Worm (Caenorhabditis elegans) whole organism, young adult: ENCODE measurements around the gene F26F4.8.

ENCODE experiments used
- F10E7.11 ChIP-seq: sonication (generic microtip); optimal IDR thresholded peaks from 2 replicates; lab custom pipeline; 2017; ENCODE audit warnings: mild to moderate bottlenecking, missing genetic modification characterization, moderate library complexity, missing compliant biosample characterization
- F49E8.2 ChIP-seq: sonication (generic microtip); optimal IDR thresholded peaks from 3 replicates; lab custom pipeline; 2017; ENCODE audit warnings: missing genetic modification characterization, mild to moderate bottlenecking, missing compliant biosample characterization, antibody characterized with exemption, moderate library complexity; ENCODE audit not compliant: insufficient read depth
- F57C9.4 ChIP-seq: sonication (generic microtip); optimal IDR thresholded peaks from 2 replicates; lab custom pipeline; 2017; ENCODE audit warnings: mild to moderate bottlenecking, missing genetic modification characterization, missing compliant biosample characterization
- K12H6.12 ChIP-seq: fragments of 200-800 bp; sonication (Bioruptor generic); optimal IDR thresholded peaks from 2 replicates; lab custom pipeline; 2018; ENCODE audit warnings: mild to moderate bottlenecking, missing genetic modification characterization, missing compliant biosample characterization
- T26A5.8 ChIP-seq: sonication (generic microtip); optimal IDR thresholded peaks from 2 replicates; lab custom pipeline; 2016; ENCODE audit warnings: missing genetic modification characterization, missing compliant biosample characterization
- Y56A3A.18 ChIP-seq: fragments of 200-800 bp; sonication (Bioruptor generic); IDR thresholded peaks from 2 replicates; pipeline ENCODE4 v1.3.6; 2022; ENCODE audit warnings: missing genetic modification reagents, missing genetic modification characterization, missing compliant biosample characterization
- athp-1 ChIP-seq: sonication (generic microtip); optimal IDR thresholded peaks from 2 replicates; lab custom pipeline; 2017; ENCODE audit warnings: mild to moderate bottlenecking, missing genetic modification characterization, missing compliant biosample characterization
- ccch-3 ChIP-seq: fragments of 200-800 bp; sonication (Bioruptor generic); optimal IDR thresholded peaks from 2 replicates; lab custom pipeline; 2018; ENCODE audit warnings: mild to moderate bottlenecking, missing genetic modification characterization, missing compliant biosample characterization
- cebp-1 ChIP-seq, 2 experiments: fragments of 200-800 bp in 1 of 2; sonication (Bioruptor generic) in 1 of 2; sonication (generic microtip) in 1 of 2; IDR thresholded peaks in 1 of 2; optimal IDR thresholded peaks in 1 of 2; 2 replicates each; pipeline versions ENCODE4 v1.3.6 to Lab custom; 2017 to 2022; ENCODE audit warnings: missing compliant biosample characterization in 2 of 2, missing genetic modification characterization in 2 of 2, mild to moderate bottlenecking in 1 of 2, missing genetic modification reagents in 1 of 2, moderate library complexity in 1 of 2
- dpff-1 ChIP-seq: sonication (generic microtip); optimal IDR thresholded peaks from 2 replicates; lab custom pipeline; 2017; ENCODE audit warnings: mild to moderate bottlenecking, missing genetic modification characterization, missing compliant biosample characterization
- efl-1 ChIP-seq: fragments of 150-350 bp; optimal IDR thresholded peaks from 2 replicates; lab custom pipeline; 2014; ENCODE audit warnings: missing biosample characterization, missing genetic modification reagents, missing genetic modification characterization
- egl-18 ChIP-seq: fragments of 200-800 bp; sonication (Bioruptor generic); IDR thresholded peaks from 2 replicates; pipeline ENCODE4 v1.3.6; 2022; ENCODE audit warnings: missing genetic modification reagents, missing genetic modification characterization, missing compliant biosample characterization
- egl-44 ChIP-seq: fragments of 200-800 bp; sonication (Bioruptor generic); IDR thresholded peaks from 2 replicates; pipeline ENCODE4 v1.3.6; 2022; ENCODE audit warnings: missing genetic modification reagents, missing genetic modification characterization, missing compliant biosample characterization
- ets-4 ChIP-seq: fragments of 200-800 bp; sonication (Bioruptor generic); optimal IDR thresholded peaks from 2 replicates; lab custom pipeline; 2018; ENCODE audit warnings: mild to moderate bottlenecking, missing genetic modification characterization, missing compliant biosample characterization
- fkh-3 ChIP-seq: sonication (generic microtip); optimal IDR thresholded peaks from 2 replicates; lab custom pipeline; 2016; ENCODE audit warnings: mild to moderate bottlenecking, missing genetic modification characterization, missing compliant biosample characterization
- him-1 ChIP-seq: sonication (generic microtip); optimal IDR thresholded peaks from 2 replicates; lab custom pipeline; 2016; ENCODE audit warnings: missing genotype, missing genetic modification reagents, missing genetic modification characterization, missing compliant biosample characterization
- hlh-12 ChIP-seq: sonication (generic microtip); optimal IDR thresholded peaks from 2 replicates; lab custom pipeline; 2016; ENCODE audit warnings: missing genetic modification characterization, missing compliant biosample characterization
- hrde-1 ChIP-seq: sonication (generic microtip); optimal IDR thresholded peaks from 2 replicates; lab custom pipeline; 2016; ENCODE audit warnings: missing genetic modification characterization, mild to moderate bottlenecking, missing compliant biosample characterization, moderate library complexity, missing genotype, missing genetic modification reagents, borderline replicate concordance
- hsf-1 ChIP-seq: fragments of 200-800 bp; sonication (Bioruptor generic); IDR thresholded peaks from 2 replicates; pipeline ENCODE4 v1.3.6; 2022; ENCODE audit warnings: missing genetic modification reagents, missing genetic modification characterization, missing compliant biosample characterization
- lin-35 ChIP-seq, 3 experiments: fragments of 150-350 bp in 2 of 3; sonication (generic microtip) in 1 of 3; optimal IDR thresholded peaks; 2 replicates each; lab custom pipeline; 2014 to 2018; ENCODE audit warnings: missing biosample characterization in 3 of 3, missing genetic modification characterization in 3 of 3, missing genetic modification reagents in 3 of 3
- lin-40 ChIP-seq: sonication (generic microtip); optimal IDR thresholded peaks from 2 replicates; lab custom pipeline; 2016; ENCODE audit warnings: missing genetic modification characterization, mild to moderate bottlenecking, missing compliant biosample characterization, missing genotype, missing genetic modification reagents
- lin-54 ChIP-seq: fragments of 200-800 bp; sonication (Bioruptor generic); optimal IDR thresholded peaks from 2 replicates; lab custom pipeline; 2018; ENCODE audit warnings: mild to moderate bottlenecking, missing genetic modification characterization, missing compliant biosample characterization
- madf-10 ChIP-seq: sonication (generic microtip); optimal IDR thresholded peaks from 2 replicates; lab custom pipeline; 2016; ENCODE audit warnings: mild to moderate bottlenecking, missing genetic modification characterization, missing compliant biosample characterization
- madf-3 ChIP-seq: fragments of 200-800 bp; sonication (Bioruptor generic); IDR thresholded peaks from 2 replicates; pipeline ENCODE4 v1.3.6; 2022; ENCODE audit warnings: missing genetic modification reagents, missing genetic modification characterization, missing compliant biosample characterization
- mel-28 ChIP-seq: sonication (generic microtip); optimal IDR thresholded peaks from 2 replicates; lab custom pipeline; 2016; ENCODE audit warnings: borderline replicate concordance, mild to moderate bottlenecking, missing genetic modification characterization, missing compliant biosample characterization
- mes-4 ChIP-seq: sonication (generic microtip); optimal IDR thresholded peaks from 2 replicates; lab custom pipeline; 2016; ENCODE audit warnings: missing genotype, missing genetic modification characterization, missing compliant biosample characterization
- nhr-120 ChIP-seq: fragments of 200-800 bp; sonication (Bioruptor generic); IDR thresholded peaks from 2 replicates; pipeline ENCODE4 v1.3.6; 2022; ENCODE audit warnings: missing genetic modification characterization, missing compliant biosample characterization
- nhr-80 ChIP-seq: sonication (generic microtip); optimal IDR thresholded peaks from 2 replicates; lab custom pipeline; 2016; ENCODE audit warnings: missing genetic modification characterization, missing compliant biosample characterization
- pbrm-1 ChIP-seq: fragments of 200-800 bp; sonication (Bioruptor generic); IDR thresholded peaks from 2 replicates; pipeline ENCODE4 v1.3.6; 2022; ENCODE audit warnings: missing genetic modification reagents, missing genetic modification characterization, missing compliant biosample characterization
- repo-1 ChIP-seq: sonication (generic microtip); optimal IDR thresholded peaks from 2 replicates; lab custom pipeline; 2017; ENCODE audit warnings: mild to moderate bottlenecking, missing genetic modification characterization, missing compliant biosample characterization
- snpc-3.4 ChIP-seq: sonication (generic microtip); optimal IDR thresholded peaks from 2 replicates; lab custom pipeline; 2017; ENCODE audit warnings: missing genetic modification characterization, mild to moderate bottlenecking, missing compliant biosample characterization, antibody characterized with exemption, moderate library complexity, missing genotype, missing genetic modification reagents
- somi-1 ChIP-seq: fragments of 200-800 bp; sonication (Bioruptor generic); optimal IDR thresholded peaks from 2 replicates; lab custom pipeline; 2018; ENCODE audit warnings: mild to moderate bottlenecking, missing genetic modification characterization, missing compliant biosample characterization
- sptf-2 ChIP-seq: fragments of 200-800 bp; sonication (Bioruptor generic); optimal IDR thresholded peaks from 2 replicates; lab custom pipeline; 2018; ENCODE audit warnings: mild to moderate bottlenecking, missing genetic modification characterization, missing compliant biosample characterization
- tbp1 ChIP-seq: fragments of 200-800 bp; sonication (Bioruptor generic); optimal IDR thresholded peaks from 2 replicates; lab custom pipeline; 2018; ENCODE audit warnings: mild to moderate bottlenecking, missing genetic modification characterization, missing compliant biosample characterization
- unc-130 ChIP-seq: sonication (generic microtip); optimal IDR thresholded peaks from 2 replicates; lab custom pipeline; 2016; ENCODE audit warnings: missing genetic modification reagents, missing genetic modification characterization, missing compliant biosample characterization
- xnd-1 ChIP-seq: sonication (generic microtip); optimal IDR thresholded peaks from 2 replicates; lab custom pipeline; 2016; ENCODE audit warnings: missing genotype, missing genetic modification reagents, missing genetic modification characterization, missing compliant biosample characterization
- zim-3 ChIP-seq: sonication (generic microtip); optimal IDR thresholded peaks from 2 replicates; lab custom pipeline; 2017; ENCODE audit warnings: mild to moderate bottlenecking, missing genetic modification characterization, moderate library complexity, missing compliant biosample characterization
- ztf-22 ChIP-seq: fragments of 200-800 bp; sonication (Bioruptor generic); optimal IDR thresholded peaks from 2 replicates; lab custom pipeline; 2018; ENCODE audit warnings: mild to moderate bottlenecking, missing genetic modification characterization, moderate library complexity, missing compliant biosample characterization
- ztf-6 ChIP-seq: fragments of 200-800 bp; sonication (Bioruptor generic); IDR thresholded peaks from 2 replicates; pipeline ENCODE4 v1.3.6; 2022; ENCODE audit warnings: missing genetic modification reagents, missing genetic modification characterization, missing compliant biosample characterization

Gene F26F4.8

ce11 chrIII:4874671-4875070 is 30.6 kb downstream of the F26F4.8 start, which contains the start of gene C35D10.12:
Gene C35D10.12, minus strand, starts transcription at chrIII:4874771.
- TF ChIP-seq F57C9.4 (tag; lab: Kevin White, UChicago), result no peak
- TF ChIP-seq hlh-12 (tag; lab: Kevin White, UChicago), result no peak
- TF ChIP-seq madf-10 (tag; lab: Kevin White, UChicago), result no peak
- no peak for TF ChIP-seq Y56A3A.18 (GFP tag; lab: Robert Waterston, UW)
- no peak for TF ChIP-seq ets-4 (GFP tag; lab: Kevin White, UChicago)
- no peak for TF ChIP-seq lin-40
- TF ChIP-seq, all 124 proteins: peak for 0

- no peak for TF ChIP-seq nhr-80 (tag; lab: Kevin White, UChicago)
- no peak for TF ChIP-seq fkh-3 (tag; lab: Kevin White, UChicago)
- no peak for TF ChIP-seq Y56A3A.18 (GFP tag; lab: Robert Waterston, UW)
- TF ChIP-seq him-1 (tag; lab: Kevin White, UChicago), result no peak
- TF ChIP-seq ccch-3 (GFP tag; lab: Kevin White, UChicago), result no peak
- no peak for TF ChIP-seq pbrm-1
- no peak for TF ChIP-seq snpc-3.4 (tag; lab: Kevin White, UChicago)
- no peak for TF ChIP-seq ets-4 (GFP tag; lab: Kevin White, UChicago)
- TF ChIP-seq unc-130, result no peak
- no peak for TF ChIP-seq F57C9.4 (tag; lab: Kevin White, UChicago)
- TF ChIP-seq somi-1 (GFP tag; lab: Kevin White, UChicago), result no peak
- no peak for TF ChIP-seq mel-28 (tag; lab: Kevin White, UChicago)
- TF ChIP-seq zim-3 (tag; lab: Kevin White, UChicago), result no peak
- TF ChIP-seq K12H6.12, result no peak
- TF ChIP-seq F49E8.2 (tag; lab: Kevin White, UChicago), result no peak
- TF ChIP-seq hrde-1 (tag; lab: Kevin White, UChicago), result no peak
- TF ChIP-seq, all 124 proteins: peak for 0
These were observed 31.9 kb downstream of the F26F4.8 start for ce11 chrIII:4873395-4873794.

DNA sequence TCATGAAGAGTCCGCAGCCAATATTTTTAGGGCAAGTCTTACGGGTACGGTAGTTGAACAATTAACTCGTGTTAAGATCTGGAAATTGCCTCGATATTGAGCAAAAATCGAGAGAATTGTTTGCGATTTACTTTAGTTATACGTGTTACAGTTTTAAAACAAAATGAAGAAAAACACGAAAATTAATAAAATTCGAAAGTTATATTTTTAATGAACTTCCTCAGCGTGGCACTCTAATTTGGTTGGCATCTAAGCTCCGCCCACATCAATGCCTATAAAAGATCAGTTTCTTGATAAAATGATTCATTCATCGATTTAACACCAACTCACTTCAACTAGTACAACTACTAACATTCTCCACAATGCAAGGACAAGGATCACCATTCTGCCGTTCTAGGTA is 34.8 kb downstream of the F26F4.8 start, which contains the start of gene gipc-1:
gipc-1 (plus strand) TSS at position 301 of the 400 bp plus-strand sequence.
- TF ChIP-seq efl-1 (GFP tag; lab: Kevin White, UChicago) (no peak), F10E7.11 (no peak), lin-35 (GFP tag; optimal IDR thresholded peaks at IDR 0.05; lab: Kevin White, UChicago) (no peak), tbp1 (GFP tag; lab: Kevin White, UChicago) (no peak), lin-40 (no peak), ztf-22 (GFP tag; lab: Kevin White, UChicago) (no peak), repo-1 (tag; lab: Kevin White, UChicago) (no peak), nhr-120 (GFP tag; lab: Robert Waterston, UW) (no peak), mes-4 (no peak), athp-1 (tag; lab: Kevin White, UChicago) (no peak), egl-18 (GFP tag; lab: Robert Waterston, UW) (no peak), F57C9.4 (tag; lab: Kevin White, UChicago) (no peak), egl-44 (GFP tag; lab: Robert Waterston, UW) (no peak), xnd-1 (no peak)

ce11 chrIII:4868643-4869042 is 36.6 kb downstream of the F26F4.8 start, which contains the start of the genes msd-4 and C35D10.3:
Gene msd-4, minus strand, starts transcription at chrIII:4868743.
Gene C35D10.3, plus strand, starts transcription at chrIII:4868921.
- TF ChIP-seq efl-1 (GFP tag; lab: Kevin White, UChicago), result no peak
- no peak for TF ChIP-seq unc-130
- no peak for TF ChIP-seq madf-3 (GFP tag; lab: Robert Waterston, UW)
- TF ChIP-seq dpff-1, result no peak
- TF ChIP-seq ztf-6 (GFP tag; lab: Robert Waterston, UW), result no peak
- TF ChIP-seq somi-1 (GFP tag; lab: Kevin White, UChicago), result no peak
- no peak for TF ChIP-seq T26A5.8 (tag; lab: Kevin White, UChicago)
- TF ChIP-seq cebp-1 (GFP tag; IDR thresholded peaks at IDR 0.05; lab: Robert Waterston, UW), result no peak
- TF ChIP-seq cebp-1 (tag; optimal IDR thresholded peaks at IDR 0.05; lab: Kevin White, UChicago), result no peak
- TF ChIP-seq lin-54 (GFP tag; lab: Kevin White, UChicago), result no peak
- TF ChIP-seq hsf-1 (GFP tag; lab: Robert Waterston, UW), result no peak
- no peak for TF ChIP-seq sptf-2 (GFP tag; lab: Kevin White, UChicago)
- no peak for TF ChIP-seq pbrm-1
